Fruit fly (Drosophila melanogaster): ENCODE measurements around the gene CG6638.

DNA sequence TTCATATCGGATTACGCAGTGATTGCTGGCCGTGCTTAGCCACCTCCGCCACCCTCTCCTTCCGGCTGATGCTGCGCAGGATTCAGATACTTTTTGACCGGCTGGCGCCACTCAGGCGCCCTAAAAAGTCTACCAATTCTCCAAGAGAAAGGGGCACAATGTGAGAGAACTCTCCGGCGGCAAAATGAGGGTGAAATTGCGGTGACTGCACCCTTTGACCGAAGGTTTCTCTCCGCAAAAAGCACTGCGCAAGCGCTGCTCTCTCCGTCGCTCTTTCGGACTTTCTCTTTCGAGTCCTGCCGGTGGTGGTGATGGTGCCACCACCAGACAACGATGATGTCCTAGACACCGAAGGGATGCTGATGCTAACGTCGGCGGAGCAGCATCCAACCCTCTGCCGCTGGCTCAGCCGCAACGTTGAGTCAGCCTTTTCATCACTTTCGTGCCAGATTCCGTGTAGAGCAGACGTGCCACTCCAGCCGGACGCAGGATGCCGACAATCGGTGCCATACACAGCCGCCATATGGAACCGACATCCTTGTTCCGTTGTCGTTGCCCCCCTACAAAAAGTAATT is 16.0 kb downstream of the CG6638 start:
- TF ChIP-seq CG9705 (GFP tag; optimal IDR thresholded peaks at IDR 0.05) (no peak), psq (GFP tag; optimal IDR thresholded peaks at IDR 0.05) (no peak), Dfd (GFP tag; optimal IDR thresholded peaks at IDR 0.05) (no peak), h (GFP tag; optimal IDR thresholded peaks at IDR 0.05) (no peak), ey (GFP tag; optimal IDR thresholded peaks at IDR 0.05) (no peak), usp (GFP tag; optimal IDR thresholded peaks at IDR 0.05) (no peak), br (GFP tag; optimal IDR thresholded peaks at IDR 0.05) (no peak), CG32264 (GFP tag; optimal IDR thresholded peaks at IDR 0.05) (no peak), fru (GFP tag; optimal IDR thresholded peaks at IDR 0.05) (no peak), lola (GFP tag; optimal IDR thresholded peaks at IDR 0.05) (no peak), dsf (GFP tag; optimal IDR thresholded peaks at IDR 0.05; ENCODE audit: borderline replicate concordance) (no peak)

Data from whole organism, wandering third instar larva.